Fruit fly (Drosophila melanogaster) whole organism, prepupa: Measurements from ENCODE around the gene slow.

Experiments
- CG6276 ChIP-seq: fragments of 200-800 bp; sonication (Bioruptor generic); optimal IDR thresholded peaks from 2 replicates; lab custom pipeline; 2017; ENCODE audit warnings: missing biosample characterization, mild to moderate bottlenecking, missing genetic modification characterization
- CG9139 ChIP-seq: fragments of 200-800 bp; sonication (Bioruptor generic); optimal IDR thresholded peaks from 3 replicates; lab custom pipeline; 2017; ENCODE audit warnings: missing biosample characterization, mild to moderate bottlenecking, missing genetic modification characterization
- Eip78C ChIP-seq: fragments of 200-800 bp; sonication (Bioruptor generic); peaks from one replicate; lab custom pipeline; 2016; ENCODE audit warnings: missing biosample characterization, missing genetic modification characterization
- cyc ChIP-seq: fragments of 200-800 bp; sonication (Bioruptor generic); optimal IDR thresholded peaks from 3 replicates; lab custom pipeline; 2016; ENCODE audit warnings: missing biosample characterization, missing genetic modification characterization
- dac ChIP-seq: fragments of 200-800 bp; sonication (Bioruptor generic); optimal IDR thresholded peaks from 2 replicates; lab custom pipeline; 2017; ENCODE audit warnings: missing biosample characterization, mild to moderate bottlenecking, missing genetic modification characterization
- svp ChIP-seq: fragments of 200-800 bp; sonication (Bioruptor generic); peaks from one replicate; lab custom pipeline; 2016; ENCODE audit warnings: missing biosample characterization, missing genetic modification characterization

- TF ChIP-seq Eip78C (GFP tag; lab: Kevin White, UChicago) (no peak), svp (GFP tag; lab: Kevin White, UChicago) (no peak), dac (no peak), CG6276 (no peak), CG9139 (no peak), cyc (GFP tag; lab: Kevin White, UChicago) (no peak)
Observed at dm6 chr3L:4447229-4447628, 63.0 kb downstream of the slow start.
